Worm (Caenorhabditis elegans) whole organism, L4/young adult: ENCODE data around the gene lin-18.

Experiments used
- W03F9.2 ChIP-seq: fragments of 150-350 bp; optimal IDR thresholded peaks from 2 replicates; lab custom pipeline; 2014; ENCODE audit warnings: missing biosample characterization, missing genetic modification characterization
- dao-5 ChIP-seq: sonication (generic microtip); optimal IDR thresholded peaks from 2 replicates; lab custom pipeline; 2016; ENCODE audit warnings: missing genotype, missing genetic modification characterization, moderate library complexity, missing compliant biosample characterization
- him-1 ChIP-seq: sonication (generic microtip); optimal IDR thresholded peaks from 2 replicates; lab custom pipeline; 2016; ENCODE audit warnings: missing genotype, missing genetic modification reagents, missing genetic modification characterization, missing compliant biosample characterization

lin-18 gene

ce11 chrX:3958252-3958651, at the start of gene lin-18:
Gene lin-18, plus strand, starts transcription at chrX:3958552.
- TF ChIP-seq him-1 (tag; lab: Kevin White, UChicago) (no peak), dao-5 (tag; lab: Kevin White, UChicago) (no peak)

DNA sequence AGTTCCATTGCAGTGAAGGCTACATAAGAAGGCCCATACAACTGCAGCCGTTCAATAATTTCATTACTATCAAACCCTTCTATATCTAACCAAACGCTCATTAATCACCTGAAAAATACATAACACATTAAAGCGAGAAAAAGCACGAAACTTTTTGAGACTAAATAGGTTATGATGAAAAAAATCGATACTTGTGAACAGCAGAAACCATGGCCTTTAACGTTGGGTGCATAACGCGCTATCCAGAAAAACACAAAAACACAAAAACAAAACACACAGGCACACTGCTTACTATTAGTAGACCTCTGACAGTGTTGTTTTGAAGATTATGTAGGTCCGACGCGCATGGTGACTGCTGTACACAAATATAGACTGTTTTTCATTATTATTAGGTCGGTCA, 47.1 kb upstream of the lin-18 start, which contains the start of gene T22B2.5:
Gene T22B2.5 (minus strand): TSS at position 101 of the 400 bp plus-strand sequence.
- TF ChIP-seq him-1 (tag; lab: Kevin White, UChicago), result no peak
- no peak for TF ChIP-seq dao-5 (tag; lab: Kevin White, UChicago)
- TF ChIP-seq W03F9.2, result no peak

- TF ChIP-seq him-1 (tag; lab: Kevin White, UChicago) (no peak), dao-5 (tag; lab: Kevin White, UChicago) (no peak), W03F9.2 (no peak)
These were observed 44.1 kb upstream of the lin-18 start for ce11 chrX:3914273-3914672.

ce11 chrX:3915748-3916147, 42.6 kb upstream of the lin-18 start, which contains the start of gene idpp-9:
Gene idpp-9, minus strand, starts transcription at chrX:3915848.
- no peak for TF ChIP-seq him-1 (tag; lab: Kevin White, UChicago)
- TF ChIP-seq dao-5 (tag; lab: Kevin White, UChicago), result no peak
- no peak for TF ChIP-seq W03F9.2

ce11 chrX:3917013-3917412, 41.3 kb upstream of the lin-18 start, which contains the start of gene T22B2.3:
Gene T22B2.3, plus strand, starts transcription at chrX:3917313.
- TF ChIP-seq him-1 (tag; lab: Kevin White, UChicago), result no peak
- no peak for TF ChIP-seq dao-5 (tag; lab: Kevin White, UChicago)
- TF ChIP-seq W03F9.2, result no peak

DNA sequence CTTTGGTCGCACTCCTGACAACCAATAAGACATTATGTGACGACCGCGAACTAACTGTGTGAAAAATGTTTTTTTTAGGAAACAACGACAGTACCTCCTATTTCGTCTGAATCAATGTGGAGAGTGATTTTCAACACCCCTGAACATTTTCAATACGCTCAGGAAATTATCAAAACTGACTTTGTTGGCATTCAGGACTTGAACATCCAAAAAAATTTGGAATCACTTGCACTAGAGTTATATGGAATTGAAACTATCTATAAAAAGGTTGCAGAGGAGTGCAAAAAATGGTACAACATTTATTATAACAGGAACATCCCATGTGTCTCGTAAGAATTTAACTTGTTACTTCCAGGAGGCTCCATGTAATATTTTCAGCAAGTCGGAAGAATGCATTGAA, 40.2 kb upstream of the lin-18 start:
- no peak for TF ChIP-seq dao-5 (tag; lab: Kevin White, UChicago)
- no peak for TF ChIP-seq him-1 (tag; lab: Kevin White, UChicago)
- TF ChIP-seq W03F9.2, result no peak

ce11 chrX:3919689-3920088, 38.7 kb upstream of the lin-18 start:
- TF ChIP-seq dao-5 (tag; lab: Kevin White, UChicago) (no peak), W03F9.2 (no peak), him-1 (tag; lab: Kevin White, UChicago) (no peak)

DNA sequence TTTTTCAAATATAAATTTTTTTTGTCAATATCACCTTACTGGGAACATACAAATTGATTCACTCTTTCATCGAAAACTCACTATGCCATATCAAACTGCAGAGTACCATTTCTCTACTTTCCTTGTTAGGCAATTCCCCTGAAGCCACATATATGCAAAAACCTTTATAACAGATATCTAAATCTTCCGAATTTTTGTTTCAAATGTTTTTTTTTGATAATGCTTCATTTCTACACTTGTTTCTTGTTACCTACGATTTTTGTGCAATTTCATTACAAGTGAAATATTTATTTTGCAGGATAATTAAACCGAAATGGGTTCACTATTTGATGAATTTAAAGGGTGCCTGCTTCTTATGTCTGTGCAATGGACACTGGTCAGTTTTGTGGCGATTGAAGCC, 38.3 kb upstream of the lin-18 start, which contains the start of gene T22B2.2:
Gene T22B2.2 (plus strand): TSS at position 301 of the 400 bp plus-strand sequence.
- TF ChIP-seq W03F9.2, result no peak
- no peak for TF ChIP-seq him-1 (tag; lab: Kevin White, UChicago)
- TF ChIP-seq dao-5 (tag; lab: Kevin White, UChicago), result no peak

DNA sequence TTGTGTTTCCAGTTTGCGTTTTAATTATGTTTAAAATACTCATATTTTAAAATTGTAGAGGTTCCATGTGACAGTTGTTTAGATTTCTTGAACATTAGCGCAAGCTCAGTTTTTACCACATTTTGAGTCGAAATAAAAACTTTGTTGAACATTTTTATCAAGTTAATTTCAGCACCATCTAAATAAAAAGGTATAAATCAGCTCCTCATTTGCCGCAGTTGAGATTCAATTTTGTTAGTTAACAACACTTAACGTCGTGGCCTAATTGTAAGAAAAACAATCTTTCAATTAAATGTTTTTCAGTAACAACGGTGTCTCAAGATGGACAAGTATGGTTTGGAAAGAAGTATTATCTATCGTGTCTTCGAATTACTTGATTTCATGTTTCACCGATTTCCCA, 37.6 kb upstream of the lin-18 start:
- TF ChIP-seq dao-5 (tag; lab: Kevin White, UChicago), result no peak
- no peak for TF ChIP-seq W03F9.2
- TF ChIP-seq him-1 (tag; lab: Kevin White, UChicago), result no peak

DNA sequence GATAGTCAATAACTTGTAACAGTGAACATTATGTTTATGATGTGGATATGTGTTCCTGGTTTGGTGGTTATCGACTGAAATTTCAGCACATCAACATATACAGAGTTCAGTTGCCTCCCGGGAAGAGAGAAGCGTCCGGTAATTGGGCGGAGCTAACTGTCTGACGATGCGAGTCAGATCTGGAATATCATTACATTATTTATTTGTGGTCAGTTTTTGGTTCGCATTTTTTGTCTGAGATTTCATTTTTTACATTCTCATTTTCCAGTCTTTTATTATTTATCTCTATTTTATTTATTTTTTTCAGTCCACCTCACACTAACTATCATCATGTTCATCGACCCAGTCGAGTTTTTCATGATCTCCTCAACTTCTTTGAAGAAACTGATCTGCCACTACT, 32.6 kb upstream of the lin-18 start, which contains the start of gene T22B2.1:
Gene T22B2.1 (plus strand): TSS at position 301 of the 400 bp plus-strand sequence.
- TF ChIP-seq W03F9.2 (no peak), dao-5 (tag; lab: Kevin White, UChicago) (no peak), him-1 (tag; lab: Kevin White, UChicago) (no peak)

- TF ChIP-seq dao-5 (tag; lab: Kevin White, UChicago) (no peak), him-1 (tag; lab: Kevin White, UChicago) (no peak), W03F9.2 (no peak)
These were observed 27.0 kb upstream of the lin-18 start, which contains the start of gene adt-3 for ce11 chrX:3931350-3931749. Gene adt-3, plus strand, starts transcription at chrX:3931650.

- TF ChIP-seq him-1 (tag; lab: Kevin White, UChicago) (no peak), W03F9.2 (no peak), dao-5 (tag; lab: Kevin White, UChicago) (no peak)
These were observed 25.7 kb upstream of the lin-18 start for ce11 chrX:3932694-3933093.

DNA sequence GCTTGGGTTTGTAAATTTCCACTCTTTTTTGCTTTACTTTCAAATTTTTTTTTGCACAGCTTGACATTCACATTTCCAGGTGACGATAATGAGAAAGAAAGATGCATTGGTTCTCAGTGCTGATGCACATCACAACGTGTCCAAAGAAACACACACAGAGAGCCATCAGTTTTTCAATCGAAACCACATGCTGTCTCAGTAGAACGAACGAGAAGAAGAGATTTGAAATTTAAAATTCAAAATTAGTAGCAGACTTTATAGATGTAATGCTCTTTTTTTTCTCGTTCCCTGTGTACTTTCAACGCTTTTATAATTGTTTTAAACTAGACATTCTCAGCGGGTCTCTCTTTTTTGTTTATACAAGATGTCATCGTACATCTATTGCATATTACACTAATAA, 20.9 kb upstream of the lin-18 start:
- TF ChIP-seq him-1 (tag; lab: Kevin White, UChicago) (no peak), W03F9.2 (no peak), dao-5 (tag; lab: Kevin White, UChicago) (no peak)

ce11 chrX:3937884-3938283, 20.5 kb upstream of the lin-18 start:
- no peak for TF ChIP-seq him-1 (tag; lab: Kevin White, UChicago)
- TF ChIP-seq dao-5 (tag; lab: Kevin White, UChicago), result no peak
- no peak for TF ChIP-seq W03F9.2

DNA sequence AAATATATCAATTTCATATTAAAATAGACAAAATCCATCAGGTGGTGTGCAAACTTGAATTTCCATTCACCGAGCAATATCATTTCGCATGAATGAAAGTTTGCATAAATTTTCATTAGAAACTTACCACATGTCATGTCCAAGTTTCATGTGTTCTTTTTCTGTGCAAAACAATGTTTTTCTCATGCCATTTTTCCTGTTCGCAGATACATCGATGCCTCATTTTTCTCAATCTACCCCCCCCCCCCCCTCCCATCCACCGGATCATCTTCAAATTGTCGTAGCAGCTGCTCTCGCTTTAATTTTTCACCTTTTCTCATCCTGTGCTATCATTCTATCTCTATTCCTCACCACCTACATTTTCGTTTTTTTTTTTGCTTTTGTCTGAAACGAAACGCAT, 19.4 kb upstream of the lin-18 start, which contains the start of gene T19D2.3:
Gene T19D2.3 (plus strand): TSS at position 301 of the 400 bp plus-strand sequence.
- TF ChIP-seq W03F9.2 (no peak), dao-5 (tag; lab: Kevin White, UChicago) (no peak), him-1 (tag; lab: Kevin White, UChicago) (no peak)
